Worm (Caenorhabditis elegans) whole organism, young adult: ENCODE data around the gene attf-3.

Experiments
- B0336.3 ChIP-seq: fragments of 200-800 bp; sonication (Bioruptor generic); IDR thresholded peaks from 2 replicates; pipeline ENCODE4 v1.3.6; 2022; ENCODE audit warnings: missing genetic modification characterization, missing compliant biosample characterization
- C06A6.2 ChIP-seq: fragments of 200-800 bp; sonication (Bioruptor generic); conservative IDR thresholded peaks from 2 replicates; pipeline ENCODE4 v1.3.6; 2022; ENCODE audit warnings: missing genetic modification characterization, missing compliant biosample characterization
- ZK185.1 ChIP-seq: sonication (generic microtip); optimal IDR thresholded peaks from 2 replicates; lab custom pipeline; 2016; ENCODE audit warnings: mild to moderate bottlenecking, missing genetic modification characterization, missing compliant biosample characterization; ENCODE audit not compliant: poor library complexity, severe bottlenecking
- ama-1 ChIP-seq, 3 experiments: fragments of 150-350 bp in 1 of 3; sonication (generic microtip) in 2 of 3; optimal IDR thresholded peaks; 2 replicates each; lab custom pipeline; 2014 to 2018; ENCODE audit warnings: missing biosample characterization in 2 of 3, missing genetic modification characterization in 2 of 3, missing genetic modification reagents in 2 of 3
- aptf-2 ChIP-seq: fragments of 200-800 bp; sonication (Bioruptor generic); conservative IDR thresholded peaks from 2 replicates; pipeline ENCODE4 v1.3.6; 2022; ENCODE audit warnings: missing genetic modification reagents, missing genetic modification characterization, missing compliant biosample characterization
- ceh-27 ChIP-seq: fragments of 200-800 bp; sonication (Bioruptor generic); optimal IDR thresholded peaks from 2 replicates; lab custom pipeline; 2018; ENCODE audit warnings: mild to moderate bottlenecking, missing genetic modification characterization, moderate library complexity, missing compliant biosample characterization
- dpl-1 ChIP-seq: fragments of 150-350 bp; optimal IDR thresholded peaks from 2 replicates; lab custom pipeline; 2014; ENCODE audit warnings: missing biosample characterization, missing genetic modification reagents, missing genetic modification characterization
- ets-4 ChIP-seq: fragments of 200-800 bp; sonication (Bioruptor generic); optimal IDR thresholded peaks from 2 replicates; lab custom pipeline; 2018; ENCODE audit warnings: mild to moderate bottlenecking, missing genetic modification characterization, missing compliant biosample characterization
- nhr-80 ChIP-seq: sonication (generic microtip); optimal IDR thresholded peaks from 2 replicates; lab custom pipeline; 2016; ENCODE audit warnings: missing genetic modification characterization, missing compliant biosample characterization
- snpc-4 ChIP-seq, 5 experiments: fragments of 150-350 bp in 1 of 5; sonication (generic microtip) in 4 of 5; optimal IDR thresholded peaks; 2 replicates each; lab custom pipeline; 2014 to 2018; ENCODE audit warnings: missing genetic modification characterization in 5 of 5, missing biosample characterization in 3 of 5, antibody characterized with exemption in 2 of 5, mild to moderate bottlenecking in 2 of 5, missing compliant biosample characterization in 2 of 5, missing genotype in 2 of 5, moderate library complexity in 2 of 5, missing genetic modification reagents in 1 of 5
- somi-1 ChIP-seq: fragments of 200-800 bp; sonication (Bioruptor generic); optimal IDR thresholded peaks from 2 replicates; lab custom pipeline; 2018; ENCODE audit warnings: mild to moderate bottlenecking, missing genetic modification characterization, missing compliant biosample characterization

DNA sequence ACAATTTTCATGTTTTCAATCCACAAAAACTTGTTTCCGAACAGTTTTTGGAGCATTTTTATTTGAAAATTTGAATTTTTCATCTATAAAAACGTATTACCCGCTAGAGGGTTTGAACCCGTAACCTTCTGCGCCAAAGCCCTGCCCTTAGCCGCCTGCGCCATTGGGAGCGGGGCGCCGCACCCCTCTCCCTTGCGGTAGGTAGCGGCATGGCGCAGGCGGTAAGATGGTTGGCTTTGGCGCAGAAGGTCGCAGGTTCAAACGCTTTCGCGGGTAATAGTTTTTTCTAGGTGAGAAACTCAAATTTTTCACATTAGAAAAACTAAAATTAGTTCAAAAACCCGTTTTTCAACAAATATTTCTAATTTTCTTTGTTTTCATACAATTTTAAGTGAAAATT lies 34.6 kb downstream of the attf-3 start:
- TF ChIP-seq ZK185.1 (no peak), ceh-27 (no peak), B0336.3 (no peak), nhr-80 (tag; lab: Kevin White, UChicago) (no peak), ets-4 (GFP tag; lab: Kevin White, UChicago) (no peak), C06A6.2 (GFP tag; lab: Robert Waterston, UW) (no peak), somi-1 (no peak), dpl-1 (no peak), ama-1 (optimal IDR thresholded peaks at IDR 0.05; lab: Kevin White, UChicago) (no peak), ama-1 (GFP tag; optimal IDR thresholded peaks at IDR 0.05; lab: Kevin White, UChicago) (no peak), aptf-2 (GFP tag; lab: Robert Waterston, UW) (no peak), snpc-4 (GFP tag; optimal IDR thresholded peaks at IDR 0.05; lab: Kevin White, UChicago) (no peak), snpc-4 (tag; optimal IDR thresholded peaks at IDR 0.05; lab: Kevin White, UChicago) (no peak)
